Fruit fly (Drosophila melanogaster): ENCODE results near the gene Acsf3.

Acsf3 gene

DNA sequence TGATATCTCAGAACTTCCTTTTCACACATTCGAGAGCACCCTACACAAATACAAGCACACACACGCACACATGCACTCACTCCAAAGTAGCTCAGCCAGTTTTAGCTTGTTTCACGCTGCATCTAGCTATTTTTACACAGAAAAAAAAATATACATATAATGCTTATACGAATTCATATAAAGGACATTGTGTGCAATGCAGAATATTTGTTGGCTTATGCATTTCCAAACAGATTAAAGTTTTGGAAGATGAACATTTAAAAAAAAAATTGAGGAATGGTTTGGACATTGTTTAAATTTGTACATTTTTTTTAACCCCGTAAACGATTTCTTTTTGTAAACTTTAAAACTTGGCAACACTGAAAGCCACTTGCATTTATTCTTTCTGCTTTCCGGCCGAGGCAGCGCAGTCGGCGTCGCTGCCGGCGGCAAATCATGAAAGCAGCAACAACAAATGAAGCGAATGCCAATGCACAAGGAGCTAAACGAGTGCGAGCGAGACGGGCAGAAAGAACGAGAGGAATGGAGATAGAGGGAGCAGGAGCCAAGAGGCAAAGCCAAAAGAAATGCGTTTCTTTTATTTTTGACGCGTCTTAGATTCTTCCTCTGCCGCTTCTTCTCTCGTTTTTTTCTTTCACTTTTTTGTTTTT is 9.7 kb upstream of the Acsf3 start (continued):
- TF ChIP-seq dimm (GFP tag; IDR thresholded peaks at IDR 0.05) (no peak), sens (GFP tag) (peak; percentile 98), run (tag; optimal IDR thresholded peaks at IDR 0.05) (peak; percentile 47), danr (GFP tag; IDR thresholded peaks at IDR 0.05) (no peak), CHES-1-like (GFP tag; optimal IDR thresholded peaks at IDR 0.05) (no peak), so (GFP tag; IDR thresholded peaks at IDR 0.05) (peak; percentile 18; the same call in 1 of the 3 replicates), Fer1 (GFP tag; optimal IDR thresholded peaks at IDR 0.05) (peak; percentile 9), abd-A (tag; optimal IDR thresholded peaks at IDR 0.05) (no peak), vvl (GFP tag; IDR thresholded peaks at IDR 0.05) (peak; percentile 77), caup (GFP tag; optimal IDR thresholded peaks at IDR 0.05; ENCODE audit: severe bottlenecking) (no peak), ash1 (GFP tag; optimal IDR thresholded peaks at IDR 0.05) (no peak), Six4 (GFP tag; optimal IDR thresholded peaks at IDR 0.05) (peak; percentile 70), lbe (GFP tag; optimal IDR thresholded peaks at IDR 0.05) (peak; percentile 47), Hand (GFP tag; optimal IDR thresholded peaks at IDR 0.05) (no peak), CG16815 (GFP tag; optimal IDR thresholded peaks at IDR 0.05) (peak; percentile 86), HmgD (GFP tag; optimal IDR thresholded peaks at IDR 0.05) (no peak), sima (GFP tag; optimal IDR thresholded peaks at IDR 0.05) (peak; percentile 25), dysf (GFP tag; IDR thresholded peaks at IDR 0.05) (no peak), gem (tag; optimal IDR thresholded peaks at IDR 0.05) (peak; percentile 93), az2 (GFP tag; optimal IDR thresholded peaks at IDR 0.05) (peak; percentile 88), dm (GFP tag; optimal IDR thresholded peaks at IDR 0.05) (peak; percentile 56), Doc3 (GFP tag; IDR thresholded peaks at IDR 0.05; ENCODE audit: partially characterized antibody) (no peak), chm (GFP tag; IDR thresholded peaks at IDR 0.05) (peak; percentile 64; the same call in 1 of the 2 replicates), Lpt (GFP tag; optimal IDR thresholded peaks at IDR 0.05) (no peak), tin (GFP tag; optimal IDR thresholded peaks at IDR 0.05) (peak; percentile 77), NK7.1 (GFP tag; optimal IDR thresholded peaks at IDR 0.05) (peak; percentile 11), CG4424 (GFP tag; optimal IDR thresholded peaks at IDR 0.05) (peak; percentile 84), CG10565 (GFP tag; optimal IDR thresholded peaks at IDR 0.05) (no peak), CG1602 (GFP tag; optimal IDR thresholded peaks at IDR 0.05) (peak; percentile 83), Dek (tag; optimal IDR thresholded peaks at IDR 0.05) (peak; percentile 43), nerfin-1 (tag; optimal IDR thresholded peaks at IDR 0.05) (peak; percentile 79), Dbx (GFP tag; IDR thresholded peaks at IDR 0.05) (no peak), CG6854 (GFP tag; optimal IDR thresholded peaks at IDR 0.05) (no peak), Dll (GFP tag; IDR thresholded peaks at IDR 0.05; ENCODE audit: partially characterized antibody) (no peak), CG32767 (GFP tag; IDR thresholded peaks at IDR 0.05) (peak; percentile 49; the same call in 1 of the 2 replicates), Hey (tag; optimal IDR thresholded peaks at IDR 0.05) (no peak), odd (GFP tag; optimal IDR thresholded peaks at IDR 0.05) (peak; percentile 10), MESR4 (GFP tag; optimal IDR thresholded peaks at IDR 0.05) (no peak), Rx (GFP tag; IDR thresholded peaks at IDR 0.05) (peak; percentile 54), CG17802 (tag; optimal IDR thresholded peaks at IDR 0.05) (peak; percentile 69), CG2202 (tag; optimal IDR thresholded peaks at IDR 0.05) (peak; percentile 89), CG11723 (GFP tag; optimal IDR thresholded peaks at IDR 0.05) (peak; percentile 64), gce (GFP tag; IDR thresholded peaks at IDR 0.05) (0 out of 3 replicates have a peak, but pooled peaks have one; percentile 41), CG15514 (GFP tag; optimal IDR thresholded peaks at IDR 0.05) (no peak), Abd-B (GFP tag; optimal IDR thresholded peaks at IDR 0.05) (peak; percentile 73), usp (GFP tag; optimal IDR thresholded peaks at IDR 0.05) (no peak), Sox102F (GFP tag; optimal IDR thresholded peaks at IDR 0.05) (peak; percentile 84), CG2678 (tag; optimal IDR thresholded peaks at IDR 0.05) (peak; percentile 81), BEAF-32 (GFP tag; optimal IDR thresholded peaks at IDR 0.05) (no peak), Blimp-1 (GFP tag; optimal IDR thresholded peaks at IDR 0.05) (peak; percentile 87)
